Worm (Caenorhabditis elegans) whole organism, L3 larva: ENCODE data around the gene W06A11.1.

Source experiments
- R02D3.7 ChIP-seq: fragments of 150-350 bp; optimal IDR thresholded peaks from 2 replicates; lab custom pipeline; 2014; ENCODE audit warnings: missing biosample characterization, missing genetic modification characterization
- ZK546.5 ChIP-seq: sonication (generic microtip); optimal IDR thresholded peaks from 2 replicates; lab custom pipeline; 2017; ENCODE audit warnings: missing biosample characterization, missing genetic modification characterization
- aly-2 ChIP-seq: fragments of 150-350 bp; optimal IDR thresholded peaks from 2 replicates; lab custom pipeline; 2014; ENCODE audit warnings: missing biosample characterization, missing genetic modification characterization
- ama-1 ChIP-seq: fragments of 150-350 bp; optimal IDR thresholded peaks from 2 replicates; lab custom pipeline; 2018
- ceh-16 ChIP-seq: sonication (generic microtip); optimal IDR thresholded peaks from 2 replicates; lab custom pipeline; 2017; ENCODE audit warnings: missing biosample characterization, missing genetic modification characterization
- ceh-28 ChIP-seq: fragments of 150-350 bp; optimal IDR thresholded peaks from 2 replicates; lab custom pipeline; 2014; ENCODE audit warnings: missing biosample characterization, missing genetic modification reagents, missing genetic modification characterization
- ceh-82 ChIP-seq: fragments of 150-350 bp; optimal IDR thresholded peaks from 2 replicates; lab custom pipeline; 2014; ENCODE audit warnings: missing biosample characterization, missing genetic modification characterization
- egl-27 ChIP-seq: sonication (generic microtip); optimal IDR thresholded peaks from 4 replicates; lab custom pipeline; 2017; ENCODE audit warnings: missing biosample characterization, missing genetic modification reagents, missing genetic modification characterization
- egl-5 ChIP-seq: fragments of 150-350 bp; optimal IDR thresholded peaks from 2 replicates; lab custom pipeline; 2017; ENCODE audit warnings: missing biosample characterization, missing genetic modification reagents, missing genetic modification characterization, inconsistent platforms
- elt-2 ChIP-seq: sonication (generic microtip); optimal IDR thresholded peaks from 2 replicates; lab custom pipeline; 2016; ENCODE audit warnings: missing genetic modification reagents, mild to moderate bottlenecking, missing genetic modification characterization, missing compliant biosample characterization
- eor-1 ChIP-seq, 2 experiments: fragments of 150-350 bp; optimal IDR thresholded peaks; 2 replicates each; lab custom pipeline; 2014 to 2018; ENCODE audit warnings: missing biosample characterization in 2 of 2, missing genetic modification characterization in 2 of 2
- fkh-2 ChIP-seq: fragments of 150-350 bp; optimal IDR thresholded peaks from 2 replicates; lab custom pipeline; 2014; ENCODE audit warnings: missing biosample characterization, missing genetic modification reagents, missing genetic modification characterization
- fos-1 ChIP-seq: fragments of 150-350 bp; optimal IDR thresholded peaks from 2 replicates; lab custom pipeline; 2014; ENCODE audit warnings: missing biosample characterization, missing genetic modification characterization
- hmg-11 ChIP-seq: sonication (generic microtip); optimal IDR thresholded peaks from 2 replicates; lab custom pipeline; 2016; ENCODE audit warnings: missing genetic modification characterization, missing compliant biosample characterization
- jun-1 ChIP-seq: fragments of 150-350 bp; optimal IDR thresholded peaks from 2 replicates; lab custom pipeline; 2014; ENCODE audit warnings: missing biosample characterization, missing genetic modification reagents, missing genetic modification characterization
- lsy-12 ChIP-seq: sonication (generic microtip); optimal IDR thresholded peaks from 2 replicates; lab custom pipeline; 2016; ENCODE audit warnings: mild to moderate bottlenecking, missing genetic modification characterization, missing compliant biosample characterization
- mdl-1 ChIP-seq: fragments of 150-350 bp; optimal IDR thresholded peaks from 2 replicates; lab custom pipeline; 2014; ENCODE audit warnings: missing biosample characterization, missing genetic modification characterization
- mml-1 ChIP-seq: fragments of 150-350 bp; sonication (generic microtip); optimal IDR thresholded peaks from 3 replicates; lab custom pipeline; 2014; ENCODE audit warnings: missing biosample characterization, missing genetic modification characterization
- nfya-1 ChIP-seq: sonication (generic microtip); optimal IDR thresholded peaks from 2 replicates; lab custom pipeline; 2017; ENCODE audit warnings: missing genetic modification characterization, mild to moderate bottlenecking, missing compliant biosample characterization, antibody characterized with exemption, moderate library complexity; ENCODE audit not compliant: insufficient read depth
- nhr-11 ChIP-seq: fragments of 150-350 bp; optimal IDR thresholded peaks from 2 replicates; lab custom pipeline; 2014; ENCODE audit warnings: missing biosample characterization, missing genetic modification characterization
- nhr-23 ChIP-seq: fragments of 150-350 bp; optimal IDR thresholded peaks from 2 replicates; lab custom pipeline; 2014; ENCODE audit warnings: missing biosample characterization, missing genetic modification reagents, missing genetic modification characterization
- nhr-43 ChIP-seq: sonication (generic microtip); optimal IDR thresholded peaks from 2 replicates; lab custom pipeline; 2016; ENCODE audit warnings: mild to moderate bottlenecking, missing genetic modification characterization, missing compliant biosample characterization; ENCODE audit not compliant: poor library complexity, severe bottlenecking
- nhr-67 ChIP-seq: fragments of 150-350 bp; optimal IDR thresholded peaks from 2 replicates; lab custom pipeline; 2014; ENCODE audit warnings: missing biosample characterization, missing genetic modification characterization
- pha-4 ChIP-seq: fragments of 150-350 bp; optimal IDR thresholded peaks from 2 replicates; lab custom pipeline; 2014; ENCODE audit warnings: missing biosample characterization, missing genetic modification reagents, missing genetic modification characterization
- pqm-1 ChIP-seq: fragments of 150-350 bp; optimal IDR thresholded peaks from 2 replicates; lab custom pipeline; 2017; ENCODE audit warnings: missing biosample characterization, missing genetic modification characterization, inconsistent platforms
- skn-1 ChIP-seq: fragments of 150-350 bp; optimal IDR thresholded peaks from 2 replicates; lab custom pipeline; 2014; ENCODE audit warnings: missing biosample characterization, missing genetic modification characterization
- snpc-4 ChIP-seq: fragments of 150-350 bp; optimal IDR thresholded peaks from 2 replicates; lab custom pipeline; 2014; ENCODE audit warnings: missing biosample characterization, missing genetic modification characterization
- tbx-2 ChIP-seq: sonication (generic microtip); optimal IDR thresholded peaks from 2 replicates; lab custom pipeline; 2016; ENCODE audit warnings: mild to moderate bottlenecking, missing genetic modification characterization, missing compliant biosample characterization
- unc-39 ChIP-seq: sonication (generic microtip); optimal IDR thresholded peaks from 4 replicates; lab custom pipeline; 2017; ENCODE audit warnings: missing biosample characterization, missing genetic modification characterization
- unc-62 ChIP-seq: fragments of 150-350 bp; sonication (generic microtip); optimal IDR thresholded peaks from 4 replicates; lab custom pipeline; 2014; ENCODE audit warnings: missing biosample characterization, missing genetic modification reagents, missing genetic modification characterization
- zag-1 ChIP-seq: fragments of 150-350 bp; optimal IDR thresholded peaks from 2 replicates; lab custom pipeline; 2014; ENCODE audit warnings: missing biosample characterization, missing genetic modification characterization
- ztf-11 ChIP-seq: fragments of 150-350 bp; optimal IDR thresholded peaks from 2 replicates; lab custom pipeline; 2014; ENCODE audit warnings: missing biosample characterization, missing genetic modification characterization
- ztf-4 ChIP-seq: fragments of 150-350 bp; optimal IDR thresholded peaks from 2 replicates; lab custom pipeline; 2014; ENCODE audit warnings: missing biosample characterization, missing genetic modification characterization

Gene W06A11.1

ce11 chrII:4090790-4091189 is 23.4 kb downstream of the W06A11.1 start:
- TF ChIP-seq mml-1 (tag; lab: Kevin White, UChicago) = no peak
- peak; percentile 17 for TF ChIP-seq jun-1
- TF ChIP-seq R02D3.7 (tag; lab: Kevin White, UChicago) = no peak
- no peak for TF ChIP-seq lsy-12 (tag; lab: Kevin White, UChicago)
- TF ChIP-seq pqm-1 (tag; lab: Kevin White, UChicago) = peak; percentile 44
- peak; percentile 55 for TF ChIP-seq elt-2 (tag; lab: Kevin White, UChicago)
- TF ChIP-seq nhr-23 (tag; lab: Kevin White, UChicago) = peak; percentile 36
- TF ChIP-seq nhr-11 (tag; lab: Kevin White, UChicago) = no peak
- no peak for TF ChIP-seq nhr-67 (tag; lab: Kevin White, UChicago)
- no peak for TF ChIP-seq mdl-1 (tag; lab: Kevin White, UChicago)
- no peak for TF ChIP-seq ztf-4 (tag; lab: Kevin White, UChicago)
- TF ChIP-seq aly-2 = no peak
- peak; percentile 62 for TF ChIP-seq ama-1 (lab: Kevin White, UChicago)
- TF ChIP-seq zag-1 (tag; lab: Kevin White, UChicago) = no peak
- TF ChIP-seq nfya-1 = peak; percentile 41
- peak; percentile 63 for TF ChIP-seq nhr-43
- no peak for TF ChIP-seq egl-27
- TF ChIP-seq, all 47 proteins: peak for 7

ce11 chrII:4091828-4092227 is 24.5 kb downstream of the W06A11.1 start, which contains the start of gene R11F4.1:
R11F4.1 (plus strand) TSS chrII:4091930.
- TF ChIP-seq zag-1 (tag; lab: Kevin White, UChicago) = no peak
- TF ChIP-seq fos-1 = no peak
- TF ChIP-seq ama-1 (lab: Kevin White, UChicago) = peak; percentile 58
- TF ChIP-seq fkh-2 (tag; lab: Kevin White, UChicago) = no peak
- no peak for TF ChIP-seq ztf-11

ce11 chrII:4092502-4092901 is 25.1 kb downstream of the W06A11.1 start:
- TF ChIP-seq ceh-82 (tag; lab: Kevin White, UChicago) (no peak), ama-1 (lab: Kevin White, UChicago) (peak; percentile 10)

ce11 chrII:4094030-4094846 is 26.9 kb downstream of the W06A11.1 start:
- TF ChIP-seq ZK546.5 (tag; lab: Kevin White, UChicago) (no peak), nhr-23 (tag; lab: Kevin White, UChicago) (peak; percentile 43), nfya-1 (peak; percentile 64), lsy-12 (tag; lab: Kevin White, UChicago) (peak; percentile 4), aly-2 (no peak), nhr-43 (peak; percentile 60), ztf-11 (no peak), ceh-16 (tag; lab: Kevin White, UChicago) (no peak), unc-62 (no peak), eor-1 (tag; optimal IDR thresholded peaks at IDR 0.05; lab: Kevin White, UChicago) (no peak), elt-2 (tag; lab: Kevin White, UChicago) (no peak), nhr-67 (tag; lab: Kevin White, UChicago) (no peak), snpc-4 (no peak), nhr-11 (tag; lab: Kevin White, UChicago) (no peak), pha-4 (tag; lab: Kevin White, UChicago) (no peak)

ce11 chrII:4098759-4099158 is 31.4 kb downstream of the W06A11.1 start:
- TF ChIP-seq zag-1 (tag; lab: Kevin White, UChicago) (no peak), eor-1 (tag; optimal IDR thresholded peaks at IDR 0.05; lab: Kevin White, UChicago) (no peak), pha-4 (tag; lab: Kevin White, UChicago) (no peak), unc-39 (no peak), R02D3.7 (tag; lab: Kevin White, UChicago) (no peak), pqm-1 (tag; lab: Kevin White, UChicago) (no peak), skn-1 (no peak), hmg-11 (tag; lab: Kevin White, UChicago) (no peak), elt-2 (tag; lab: Kevin White, UChicago) (no peak), tbx-2 (tag; lab: Kevin White, UChicago) (no peak), fos-1 (no peak), fkh-2 (tag; lab: Kevin White, UChicago) (no peak), snpc-4 (no peak), ceh-28 (tag; lab: Kevin White, UChicago) (no peak), egl-5 (no peak)
